Worm (Caenorhabditis elegans): Measurements from ENCODE around the gene F58A4.1.

The F58A4.1 gene

DNA sequence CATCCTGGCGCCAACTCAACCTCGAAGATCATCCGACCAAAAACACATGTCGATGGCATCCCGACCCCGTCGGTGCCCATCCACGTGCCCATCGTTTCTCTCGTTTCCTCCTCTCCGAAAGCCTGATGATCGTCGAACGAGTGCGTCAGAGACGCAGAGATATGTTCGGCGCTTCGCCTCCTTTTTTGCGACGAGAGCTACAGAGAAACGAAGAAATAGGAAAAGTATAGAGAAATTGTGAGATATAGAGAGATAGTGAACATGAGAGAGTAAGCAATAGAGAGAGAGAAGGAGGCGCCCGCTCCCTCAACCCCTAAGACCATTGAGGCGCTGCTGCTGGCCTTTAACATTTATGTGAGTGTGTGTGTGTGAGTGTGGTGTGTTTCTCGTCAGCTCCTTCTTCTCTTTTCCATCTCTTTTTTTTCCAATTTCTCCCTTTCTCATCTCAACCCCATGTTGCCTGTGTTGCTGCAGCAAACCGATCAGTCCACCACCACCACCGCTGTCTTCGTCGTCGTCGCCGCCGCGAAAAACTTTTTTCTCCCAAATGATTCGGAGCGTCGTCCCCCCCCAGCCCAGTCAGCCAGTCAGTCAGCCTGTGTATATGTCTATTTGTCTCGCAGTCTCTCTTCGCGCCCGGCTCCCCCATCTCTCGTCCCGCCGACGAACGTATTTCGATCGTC, 21.0 kb downstream of the F58A4.1 start, which contains the start of gene hlh-11 (continued):
- TF ChIP-seq lin-11 (tag; optimal IDR thresholded peaks at IDR 0.05) (no peak), madf-2 (tag; optimal IDR thresholded peaks at IDR 0.05) (no peak), sdc-2 (tag; optimal IDR thresholded peaks at IDR 0.05) (no peak), hlh-6 (tag; optimal IDR thresholded peaks at IDR 0.05) (no peak)

DNA sequence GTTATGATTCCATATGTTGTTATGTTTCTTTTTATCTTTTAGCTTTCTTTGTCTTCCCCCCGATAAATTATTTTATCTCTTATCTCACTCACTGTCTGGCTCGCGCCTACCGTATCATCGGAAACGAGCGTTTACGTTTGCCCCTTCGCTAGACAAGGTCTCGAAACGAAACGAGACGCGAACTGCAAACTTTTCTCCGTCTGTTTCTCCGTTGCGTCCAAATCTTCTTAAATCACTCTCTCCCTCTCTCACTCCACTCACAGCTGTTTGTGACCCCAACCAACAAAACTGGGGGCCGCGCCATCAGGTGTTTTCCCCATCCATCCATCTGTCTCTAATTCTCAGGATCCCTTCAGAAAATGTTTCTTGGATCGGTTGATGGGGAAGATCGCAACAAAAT, 21.9 kb downstream of the F58A4.1 start:
- TF ChIP-seq npax-4 (tag; optimal IDR thresholded peaks at IDR 0.05), result no peak
- TF ChIP-seq sox-2 (GFP tag; IDR thresholded peaks at IDR 0.05), result no peak
- TF ChIP-seq hlh-13 (GFP tag; optimal IDR thresholded peaks at IDR 0.05), result no peak
- TF ChIP-seq ceh-34 (tag; optimal IDR thresholded peaks at IDR 0.05), result no peak
- TF ChIP-seq unc-55 (GFP tag; optimal IDR thresholded peaks at IDR 0.05), result no peak
- peak; percentile 7 for TF ChIP-seq ceh-18 (tag; optimal IDR thresholded peaks at IDR 0.05)

DNA sequence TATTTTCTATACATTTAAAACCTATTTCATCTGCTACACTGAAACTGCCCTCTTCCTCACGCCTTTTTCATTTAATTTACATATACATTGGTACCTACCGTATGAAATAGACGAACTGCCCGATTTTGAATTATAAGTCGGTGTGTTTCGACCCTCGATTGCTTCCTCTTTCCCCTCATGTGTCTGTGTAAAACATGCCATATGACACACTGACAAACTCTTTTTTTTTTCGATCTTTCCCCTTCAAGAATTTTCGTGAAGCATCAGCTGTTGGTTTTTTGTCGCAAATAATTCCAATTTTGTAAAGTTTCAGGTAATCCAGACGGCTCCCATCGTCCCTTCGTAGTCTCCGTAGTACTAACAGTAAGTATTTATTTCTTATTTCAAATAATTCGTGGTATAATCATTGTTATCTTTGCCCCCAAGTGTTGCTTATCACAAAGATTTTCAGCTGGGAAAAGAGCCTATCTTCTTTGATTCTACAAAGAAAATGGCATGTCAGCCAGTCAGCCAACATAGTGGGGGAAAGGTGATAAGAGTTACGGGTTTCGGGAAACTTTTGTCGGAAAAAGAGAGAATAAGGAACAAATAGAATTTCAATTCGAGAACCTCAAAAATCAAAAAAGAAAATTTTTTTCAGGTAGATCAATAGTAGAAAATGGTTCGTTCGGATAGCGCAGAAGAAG, 23.7 kb downstream of the F58A4.1 start:
- TF ChIP-seq ztf-16 (tag; optimal IDR thresholded peaks at IDR 0.05) (no peak), elt-2 (tag; optimal IDR thresholded peaks at IDR 0.05) (peak; percentile 93)

DNA sequence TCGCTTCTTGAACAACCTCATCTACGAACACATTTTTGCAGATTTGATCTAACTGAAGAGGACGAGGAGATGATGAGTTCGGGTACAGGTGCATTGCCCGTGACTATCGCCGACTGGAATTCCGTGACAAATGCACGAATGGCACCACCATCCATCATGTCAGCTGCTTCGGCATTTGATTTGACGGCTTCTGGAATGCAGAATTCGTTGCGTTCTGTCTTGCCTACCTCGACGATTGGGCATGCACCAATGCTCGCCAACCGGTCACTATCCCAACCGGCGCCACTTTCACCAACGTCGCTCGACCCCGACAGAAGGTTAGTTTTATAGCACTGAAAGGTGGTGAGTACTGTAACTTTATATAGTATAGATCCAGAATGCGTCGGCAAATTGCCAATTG, 25.2 kb downstream of the F58A4.1 start:
- TF ChIP-seq fkh-6 (tag; optimal IDR thresholded peaks at IDR 0.05) (no peak), Y22D7AL.16 (tag; optimal IDR thresholded peaks at IDR 0.05) (no peak), K02D7.2 (tag; optimal IDR thresholded peaks at IDR 0.05) (no peak), zip-5 (tag; optimal IDR thresholded peaks at IDR 0.05) (no peak), sdc-2 (tag; optimal IDR thresholded peaks at IDR 0.05) (no peak), odd-2 (tag; optimal IDR thresholded peaks at IDR 0.05) (no peak), lim-6 (tag; optimal IDR thresholded peaks at IDR 0.05) (no peak), pag-3 (tag; optimal IDR thresholded peaks at IDR 0.05; ENCODE audit: borderline replicate concordance) (no peak), ama-1 (optimal IDR thresholded peaks at IDR 0.05) (no peak), madf-2 (tag; optimal IDR thresholded peaks at IDR 0.05) (no peak), ceh-14 (tag; optimal IDR thresholded peaks at IDR 0.05) (no peak), dve-1 (tag; optimal IDR thresholded peaks at IDR 0.05) (no peak), tbx-2 (tag; optimal IDR thresholded peaks at IDR 0.05) (no peak), ceh-31 (tag; optimal IDR thresholded peaks at IDR 0.05) (no peak), ceh-24 (tag; optimal IDR thresholded peaks at IDR 0.05) (no peak), rnt-1 (tag; optimal IDR thresholded peaks at IDR 0.05) (no peak), ceh-2 (tag; optimal IDR thresholded peaks at IDR 0.05) (no peak), ttx-3 (tag; optimal IDR thresholded peaks at IDR 0.05) (no peak)

DNA sequence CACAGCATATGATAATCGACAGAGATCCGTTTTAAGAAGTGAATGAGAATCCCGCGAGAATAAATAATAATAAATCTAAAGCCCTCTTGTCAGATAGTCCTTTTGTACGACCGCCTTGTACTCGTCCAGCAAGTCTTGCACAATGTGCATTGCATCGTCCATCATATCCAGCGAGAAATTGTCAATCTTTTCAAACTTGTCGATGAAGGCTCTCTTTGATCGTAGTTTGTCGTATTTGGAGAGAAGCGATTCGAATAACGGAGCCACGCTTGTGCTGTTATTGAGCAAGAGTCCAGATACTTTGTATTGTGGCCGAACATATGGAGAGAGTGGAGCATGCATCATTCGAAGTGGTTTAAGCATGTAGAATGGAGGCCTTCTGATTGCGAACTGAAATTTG, 28.3 kb downstream of the F58A4.1 start:
- TF ChIP-seq ceh-9 (tag; optimal IDR thresholded peaks at IDR 0.05), result no peak
- TF ChIP-seq fkh-6 (tag; optimal IDR thresholded peaks at IDR 0.05), result no peak
- no peak for TF ChIP-seq elt-2 (tag; optimal IDR thresholded peaks at IDR 0.05)
- no peak for TF ChIP-seq ttx-3 (tag; optimal IDR thresholded peaks at IDR 0.05)
- TF ChIP-seq sdc-2 (tag; optimal IDR thresholded peaks at IDR 0.05), result no peak
- no peak for TF ChIP-seq K09A11.1 (tag; optimal IDR thresholded peaks at IDR 0.05; ENCODE audit: insufficient read depth)
- no peak for TF ChIP-seq mec-3 (tag; optimal IDR thresholded peaks at IDR 0.05; ENCODE audit: borderline replicate concordance)

DNA sequence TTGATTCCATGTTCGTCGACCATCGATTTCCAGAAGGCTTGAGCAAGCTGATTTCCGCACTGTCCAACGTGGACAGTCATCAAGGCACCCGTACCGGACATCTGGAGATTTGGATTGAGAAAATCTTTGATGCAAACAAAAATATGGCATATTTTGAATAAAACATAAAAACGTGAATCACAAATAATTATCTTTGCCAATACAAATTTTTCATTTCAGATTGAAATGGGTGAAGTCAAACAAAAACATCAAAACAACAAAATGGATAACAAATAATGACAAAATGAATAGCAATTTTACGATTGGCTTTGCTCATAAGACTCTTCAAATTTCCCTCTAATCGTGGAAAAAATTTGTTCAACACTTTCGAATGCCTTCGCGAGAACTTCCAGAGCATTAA, 30.8 kb downstream of the F58A4.1 start, which contains the start of gene tbg-1:
Gene tbg-1, minus strand, starts transcription at position 101 of the 400 bp plus-strand sequence.
- TF ChIP-seq zip-5 (tag; optimal IDR thresholded peaks at IDR 0.05) (no peak), pha-4 (tag; optimal IDR thresholded peaks at IDR 0.05) (no peak), nhr-11 (tag; optimal IDR thresholded peaks at IDR 0.05) (no peak), che-1 (tag; optimal IDR thresholded peaks at IDR 0.05) (no peak), ama-1 (optimal IDR thresholded peaks at IDR 0.05) (no peak), hlh-8 (tag; optimal IDR thresholded peaks at IDR 0.05) (no peak), unc-55 (GFP tag; optimal IDR thresholded peaks at IDR 0.05) (no peak), K02D7.2 (tag; optimal IDR thresholded peaks at IDR 0.05) (no peak), ceh-45 (GFP tag; IDR thresholded peaks at IDR 0.05) (no peak), npax-4 (tag; optimal IDR thresholded peaks at IDR 0.05) (no peak), ceh-14 (tag; optimal IDR thresholded peaks at IDR 0.05) (no peak), madf-2 (tag; optimal IDR thresholded peaks at IDR 0.05) (no peak), C08G9.2 (tag; optimal IDR thresholded peaks at IDR 0.05) (no peak), pag-3 (tag; optimal IDR thresholded peaks at IDR 0.05; ENCODE audit: borderline replicate concordance) (no peak), hlh-13 (GFP tag; optimal IDR thresholded peaks at IDR 0.05) (no peak), rnt-1 (tag; optimal IDR thresholded peaks at IDR 0.05) (no peak)

Data from whole organism, late embryonic.